Fruit fly (Drosophila melanogaster) whole organism: ENCODE results near the gene deltaCOP.

Experiments
- CG8478 ChIP-seq: fragments of >200 bp; optimal IDR thresholded peaks from 2 replicates; lab custom pipeline; 2018; ENCODE audit warnings: inconsistent platforms
- Dll ChIP-seq: fragments of >200 bp; optimal IDR thresholded peaks from 2 replicates; lab custom pipeline; 2017
- EcR ChIP-seq, 2 experiments: fragments of >200 bp; optimal IDR thresholded peaks; 2 replicates each; lab custom pipeline; 2017; ENCODE audit warnings: missing biosample characterization in 2 of 2, missing genetic modification characterization in 2 of 2, missing genetic modification reagents in 2 of 2
- psq ChIP-seq: fragments of >200 bp; optimal IDR thresholded peaks from 2 replicates; lab custom pipeline; 2017
- usp ChIP-seq: fragments of >200 bp; optimal IDR thresholded peaks from 2 replicates; lab custom pipeline; 2017; ENCODE audit warnings: missing biosample characterization, missing genetic modification characterization, mixed read lengths

DNA sequence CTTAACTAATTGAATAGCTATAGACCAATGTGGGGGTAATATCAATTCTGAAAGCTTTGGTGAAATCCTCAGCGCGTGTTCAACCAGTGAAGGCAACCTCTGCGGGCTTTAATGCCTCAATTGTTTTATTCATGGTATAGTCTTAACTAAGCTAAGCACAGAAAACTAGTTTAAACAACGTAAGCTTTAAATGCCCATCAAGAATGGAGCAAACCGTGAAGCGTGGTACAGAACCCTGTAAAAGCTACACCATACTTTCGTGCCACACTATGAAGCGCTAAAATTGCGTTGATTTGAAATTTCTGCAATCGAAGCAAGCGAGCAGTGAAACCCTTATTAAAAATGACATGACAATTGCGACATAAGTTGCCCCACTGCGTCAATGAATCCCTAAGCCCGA is 40.6 kb downstream of the deltaCOP start:
- TF ChIP-seq Dll (lab: Kevin White, UChicago) (no peak), psq (no peak), EcR (GFP tag; optimal IDR thresholded peaks at IDR 0.05; lab: Kevin White, UChicago) (no peak), usp (GFP tag; lab: Kevin White, UChicago) (no peak), CG8478 (lab: Kevin White, UChicago) (no peak)
